Worm (Caenorhabditis elegans) whole organism, L4 larva: ENCODE data around the gene Y94H6A.3.

ENCODE experiments used
- F26F4.8 ChIP-seq: fragments of 200-800 bp; sonication (Bioruptor generic); conservative IDR thresholded peaks from 2 replicates; pipeline ENCODE4 v1.3.6; 2022; ENCODE audit warnings: missing genetic modification characterization, missing compliant biosample characterization
- F37D6.2 ChIP-seq: sonication (generic microtip); optimal IDR thresholded peaks from 2 replicates; lab custom pipeline; 2016; ENCODE audit warnings: mild to moderate bottlenecking, missing genetic modification characterization, missing compliant biosample characterization
- F44E2.7 ChIP-seq: fragments of 200-800 bp; sonication (Bioruptor generic); IDR thresholded peaks from 2 replicates; pipeline ENCODE4 v2.1.2; 2022; ENCODE audit warnings: missing genetic modification characterization, missing compliant biosample characterization
- R02D3.7 ChIP-seq: fragments of 150-350 bp; sonication (generic microtip); optimal IDR thresholded peaks from 3 replicates; lab custom pipeline; 2014; ENCODE audit warnings: missing biosample characterization, missing genetic modification characterization
- T26A8.4 ChIP-seq: fragments of 200-800 bp; sonication (Bioruptor generic); IDR thresholded peaks from 2 replicates; pipeline ENCODE4 v1.3.6; 2022; ENCODE audit warnings: missing genetic modification characterization, missing compliant biosample characterization
- Y105C5A.15 ChIP-seq: fragments of 200-800 bp; sonication (Bioruptor generic); IDR thresholded peaks from 2 replicates; pipeline ENCODE4 v1.3.6; 2022; ENCODE audit warnings: missing genetic modification characterization, missing compliant biosample characterization
- Y75B8A.6 ChIP-seq: fragments of 200-800 bp; sonication (Bioruptor generic); IDR thresholded peaks from 2 replicates; pipeline ENCODE4 v1.3.6; 2022; ENCODE audit warnings: missing genetic modification reagents, missing genetic modification characterization, missing compliant biosample characterization
- ZK337.2 ChIP-seq: fragments of 200-800 bp; sonication (Bioruptor generic); IDR thresholded peaks from 2 replicates; pipeline ENCODE4 v1.3.6; 2022; ENCODE audit warnings: missing genetic modification reagents, missing genetic modification characterization, missing compliant biosample characterization
- aha-1 ChIP-seq: fragments of 150-350 bp; peaks from one replicate; lab custom pipeline; 2014; ENCODE audit warnings: missing biosample characterization, missing genetic modification characterization
- ama-1 ChIP-seq: fragments of 150-350 bp; optimal IDR thresholded peaks from 2 replicates; lab custom pipeline; 2014; ENCODE audit warnings: inconsistent platforms, mixed read lengths
- arid-1 ChIP-seq: fragments of 200-800 bp; sonication (Bioruptor generic); conservative IDR thresholded peaks from 2 replicates; pipeline ENCODE4 v1.3.6; 2022; ENCODE audit warnings: missing genetic modification reagents, missing genetic modification characterization, missing compliant biosample characterization
- ceh-20 ChIP-seq: fragments of 200-800 bp; sonication (Bioruptor generic); IDR thresholded peaks from 2 replicates; pipeline ENCODE4 v1.3.6; 2022; ENCODE audit warnings: missing genetic modification reagents, missing genetic modification characterization, missing compliant biosample characterization
- ceh-28 ChIP-seq: fragments of 150-350 bp; optimal IDR thresholded peaks from 2 replicates; lab custom pipeline; 2014; ENCODE audit warnings: missing biosample characterization, missing genetic modification reagents, missing genetic modification characterization
- ceh-44 ChIP-seq: fragments of 200-800 bp; sonication (Bioruptor generic); IDR thresholded peaks from 2 replicates; pipeline ENCODE4 v1.3.6; 2022; ENCODE audit warnings: missing genetic modification reagents, missing genetic modification characterization, missing compliant biosample characterization
- daf-12 ChIP-seq: fragments of 150-350 bp; optimal IDR thresholded peaks from 2 replicates; lab custom pipeline; 2014; ENCODE audit warnings: missing biosample characterization, missing genetic modification reagents, missing genetic modification characterization
- daf-16 ChIP-seq, 3 experiments: sonication (generic microtip); optimal IDR thresholded peaks; 2 replicates each; lab custom pipeline; 2016 to 2017; ENCODE audit warnings: missing genetic modification characterization in 3 of 3, missing genetic modification reagents in 3 of 3, mild to moderate bottlenecking in 2 of 3, missing compliant biosample characterization in 2 of 3, missing biosample characterization in 1 of 3, moderate library complexity in 1 of 3
- dmd-8 ChIP-seq: fragments of 200-800 bp; sonication (Bioruptor generic); IDR thresholded peaks from 2 replicates; pipeline ENCODE4 v1.3.6; 2022; ENCODE audit warnings: missing genetic modification characterization, missing compliant biosample characterization
- dmd-9 ChIP-seq: fragments of 200-800 bp; sonication (Bioruptor generic); IDR thresholded peaks from 2 replicates; pipeline ENCODE4 v1.3.6; 2022; ENCODE audit warnings: missing genetic modification reagents, missing genetic modification characterization, missing compliant biosample characterization
- dpl-1 ChIP-seq: fragments of 150-350 bp; optimal IDR thresholded peaks from 2 replicates; lab custom pipeline; 2014; ENCODE audit warnings: missing biosample characterization, missing genetic modification reagents, missing genetic modification characterization
- egl-27 ChIP-seq: sonication (generic microtip); optimal IDR thresholded peaks from 3 replicates; lab custom pipeline; 2017; ENCODE audit warnings: missing biosample characterization, missing genetic modification reagents, missing genetic modification characterization
- egl-43 ChIP-seq: fragments of 200-800 bp; sonication (Bioruptor generic); IDR thresholded peaks from 2 replicates; pipeline ENCODE4 v1.3.6; 2022; ENCODE audit warnings: missing genetic modification reagents, missing genetic modification characterization, missing compliant biosample characterization
- fos-1 ChIP-seq: fragments of 150-350 bp; optimal IDR thresholded peaks from 2 replicates; lab custom pipeline; 2014; ENCODE audit warnings: missing biosample characterization, missing genetic modification characterization
- hlh-11 ChIP-seq: fragments of 200-800 bp; sonication (Bioruptor generic); optimal IDR thresholded peaks from 2 replicates; lab custom pipeline; 2018; ENCODE audit warnings: mild to moderate bottlenecking, missing genetic modification characterization, missing compliant biosample characterization
- lim-7 ChIP-seq: fragments of 200-800 bp; sonication (Bioruptor generic); IDR thresholded peaks from 2 replicates; pipeline ENCODE4 v1.3.6; 2022; ENCODE audit warnings: missing genetic modification characterization, missing compliant biosample characterization
- lin-1 ChIP-seq: fragments of 200-800 bp; sonication (Bioruptor generic); IDR thresholded peaks from 2 replicates; pipeline ENCODE4 v1.3.6; 2022; ENCODE audit warnings: missing genetic modification reagents, missing genetic modification characterization, missing compliant biosample characterization
- lin-13 ChIP-seq: fragments of 150-350 bp; optimal IDR thresholded peaks from 2 replicates; lab custom pipeline; 2014; ENCODE audit warnings: missing biosample characterization, missing genetic modification reagents, missing genetic modification characterization
- lin-29 ChIP-seq: fragments of 200-800 bp; sonication (Bioruptor generic); IDR thresholded peaks from 2 replicates; pipeline ENCODE4 v1.3.6; 2022; ENCODE audit warnings: missing genetic modification reagents, missing genetic modification characterization, missing compliant biosample characterization
- lin-38 ChIP-seq: fragments of 200-800 bp; sonication (Bioruptor generic); IDR thresholded peaks from 2 replicates; pipeline ENCODE4 v1.3.6; 2022; ENCODE audit warnings: missing genetic modification reagents, missing genetic modification characterization, missing compliant biosample characterization
- lir-3 ChIP-seq: sonication (generic microtip); optimal IDR thresholded peaks from 2 replicates; lab custom pipeline; 2016; ENCODE audit warnings: mild to moderate bottlenecking, missing genetic modification characterization, missing compliant biosample characterization
- madf-5 ChIP-seq, 2 experiments: fragments of 200-800 bp; sonication (Bioruptor generic); IDR thresholded peaks; 2 replicates each; pipeline ENCODE4 v1.3.6; 2022; ENCODE audit warnings: missing compliant biosample characterization in 2 of 2, missing genetic modification characterization in 2 of 2
- madf-9 ChIP-seq: fragments of 200-800 bp; sonication (Bioruptor generic); conservative IDR thresholded peaks from 2 replicates; pipeline ENCODE4 v1.3.6; 2022; ENCODE audit warnings: missing genetic modification reagents, missing genetic modification characterization, missing compliant biosample characterization
- mep-1 ChIP-seq: fragments of 150-350 bp; sonication (generic microtip); optimal IDR thresholded peaks from 3 replicates; lab custom pipeline; 2014; ENCODE audit warnings: missing biosample characterization, missing genetic modification characterization
- mxl-3 ChIP-seq: fragments of 200-800 bp; sonication (Bioruptor generic); optimal IDR thresholded peaks from 2 replicates; lab custom pipeline; 2018; ENCODE audit warnings: mild to moderate bottlenecking, missing genetic modification characterization, missing compliant biosample characterization
- nhr-102 ChIP-seq: sonication (generic microtip); optimal IDR thresholded peaks from 2 replicates; lab custom pipeline; 2016; ENCODE audit warnings: mild to moderate bottlenecking, missing genetic modification characterization, moderate library complexity, missing compliant biosample characterization
- nhr-6 ChIP-seq: fragments of 150-350 bp; optimal IDR thresholded peaks from 2 replicates; lab custom pipeline; 2014; ENCODE audit warnings: missing biosample characterization, missing genetic modification characterization
- pha-4 ChIP-seq, 2 experiments: fragments of 150-350 bp in 1 of 2; fragments of 200-800 bp in 1 of 2; sonication (Bioruptor generic) in 1 of 2; IDR thresholded peaks in 1 of 2; optimal IDR thresholded peaks in 1 of 2; 2 replicates each; pipeline versions ENCODE4 v1.3.6 to Lab custom; 2014 to 2022; ENCODE audit warnings: missing genetic modification characterization in 2 of 2, missing genetic modification reagents in 2 of 2, missing biosample characterization in 1 of 2, missing compliant biosample characterization in 1 of 2
- sdz-12 ChIP-seq: fragments of 200-800 bp; sonication (Bioruptor generic); optimal IDR thresholded peaks from 2 replicates; lab custom pipeline; 2018; ENCODE audit warnings: mild to moderate bottlenecking, missing genetic modification characterization, missing compliant biosample characterization
- snpc-1.2 ChIP-seq: fragments of 200-800 bp; sonication (Bioruptor generic); IDR thresholded peaks from 2 replicates; pipeline ENCODE4 v1.3.6; 2022; ENCODE audit warnings: missing genetic modification reagents, missing genetic modification characterization, missing compliant biosample characterization
- spr-3 ChIP-seq: fragments of 200-800 bp; sonication (Bioruptor generic); optimal IDR thresholded peaks from 2 replicates; lab custom pipeline; 2018; ENCODE audit warnings: mild to moderate bottlenecking, missing genetic modification characterization, missing compliant biosample characterization
- unc-39 ChIP-seq: sonication (generic microtip); optimal IDR thresholded peaks from 2 replicates; lab custom pipeline; 2017; ENCODE audit warnings: missing biosample characterization, missing genetic modification characterization
- unc-62 ChIP-seq, 3 experiments: fragments of 150-350 bp in 1 of 3; sonication (generic microtip); optimal IDR thresholded peaks in 2 of 3; peaks in 1 of 3; 1 replicate in 1 of 3; 2 replicates in 2 of 3; lab custom pipeline; 2014 to 2017; ENCODE audit warnings: missing biosample characterization in 3 of 3, missing genetic modification characterization in 3 of 3, missing genetic modification reagents in 3 of 3, missing genotype in 1 of 3
- vab-7 ChIP-seq: fragments of 200-800 bp; sonication (Bioruptor generic); IDR thresholded peaks from 2 replicates; pipeline ENCODE4 v1.3.6; 2022; ENCODE audit warnings: missing genetic modification reagents, missing genetic modification characterization, missing compliant biosample characterization
- zfp-2 ChIP-seq: sonication (generic microtip); optimal IDR thresholded peaks from 2 replicates; lab custom pipeline; 2016; ENCODE audit warnings: mild to moderate bottlenecking, missing genetic modification characterization, missing compliant biosample characterization
- ztf-11 ChIP-seq: fragments of 150-350 bp; optimal IDR thresholded peaks from 2 replicates; lab custom pipeline; 2014; ENCODE audit warnings: missing biosample characterization, missing genetic modification characterization

The Y94H6A.3 gene

DNA sequence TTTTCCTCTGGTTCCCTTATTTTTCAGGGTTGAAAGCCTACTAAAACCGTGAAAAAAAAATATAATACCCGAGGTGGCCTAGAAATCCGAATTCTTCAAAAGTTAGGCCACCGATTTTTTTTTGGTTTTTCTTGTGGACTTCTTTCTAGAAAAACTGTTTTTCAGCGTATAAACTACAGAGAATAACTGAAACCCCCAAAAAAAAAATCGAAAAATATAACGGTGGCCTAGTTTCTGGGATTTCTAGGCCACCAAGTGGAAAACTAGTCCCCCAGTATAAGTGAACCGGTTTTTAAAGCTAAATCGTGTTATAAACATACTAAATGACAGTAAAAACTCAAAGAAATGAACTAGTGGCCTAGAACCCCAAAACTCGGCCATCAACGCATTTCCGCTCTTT lies 29.4 kb downstream of the Y94H6A.3 start:
- TF ChIP-seq arid-1 (GFP tag; lab: Robert Waterston, UW) (no peak), madf-9 (no peak), aha-1 (tag; lab: Kevin White, UChicago) (peak; percentile 86), unc-62 (GFP tag; optimal IDR thresholded peaks at IDR 0.05 in 1 of 2; lab: Kevin White, UChicago) (peak in 1 of 2 experiments; percentile 81), unc-62 (tag; optimal IDR thresholded peaks at IDR 0.05; lab: Kevin White, UChicago) (no peak)

DNA sequence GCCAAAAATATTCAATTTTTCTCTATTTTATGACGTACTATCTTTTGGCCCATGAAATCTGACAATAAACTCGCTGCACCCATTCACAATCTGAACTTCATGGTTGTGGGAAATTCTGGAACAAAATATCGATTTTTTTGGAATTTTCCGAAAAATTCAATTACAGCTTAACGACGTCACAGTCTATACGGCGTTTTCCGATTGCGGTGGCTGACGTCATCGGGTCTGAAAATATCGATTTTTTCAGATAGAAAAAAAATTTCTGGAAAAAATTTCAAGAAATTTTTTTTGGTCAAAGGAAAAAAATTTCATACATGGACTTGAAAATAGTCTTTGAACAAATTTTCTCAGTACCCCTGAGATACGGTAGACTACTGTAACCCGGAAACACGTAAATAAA lies 30.7 kb downstream of the Y94H6A.3 start, which contains the start of gene ubc-8:
Gene ubc-8, minus strand, starts transcription at position 227 of the 400 bp plus-strand sequence.
- TF ChIP-seq spr-3 (GFP tag; lab: Kevin White, UChicago): no peak
- no peak for TF ChIP-seq egl-43 (GFP tag; lab: Robert Waterston, UW)
- no peak for TF ChIP-seq R02D3.7 (tag; lab: Kevin White, UChicago)
- no peak for TF ChIP-seq ztf-11 (tag; lab: Kevin White, UChicago)
- no peak for TF ChIP-seq F44E2.7
- no peak for TF ChIP-seq nhr-6 (tag; lab: Kevin White, UChicago)
- TF ChIP-seq ceh-28: peak; percentile 50
- no peak for TF ChIP-seq fos-1 (tag; lab: Kevin White, UChicago)
- no peak for TF ChIP-seq sdz-12 (GFP tag; lab: Kevin White, UChicago)
- 0 out of 2 replicates have a peak, but pooled peaks have one; percentile 49 for TF ChIP-seq Y75B8A.6
- peak; percentile 96 for TF ChIP-seq aha-1 (tag; lab: Kevin White, UChicago)
- no peak for TF ChIP-seq lir-3
- TF ChIP-seq ZK337.2 (GFP tag; lab: Robert Waterston, UW): no peak
- TF ChIP-seq madf-5 (GFP tag; IDR thresholded peaks at IDR 0.05; lab: Robert Waterston, UW): no peak
- TF ChIP-seq Y105C5A.15: no peak
- TF ChIP-seq hlh-11: no peak
- peak in 1 of 2 experiments; percentile 50 for TF ChIP-seq unc-62 (GFP tag; optimal IDR thresholded peaks at IDR 0.05 in 1 of 2; lab: Kevin White, UChicago)
- no peak for TF ChIP-seq unc-62 (tag; optimal IDR thresholded peaks at IDR 0.05; lab: Kevin White, UChicago)
- no peak for TF ChIP-seq snpc-1.2 (GFP tag; lab: Robert Waterston, UW)
- no peak for TF ChIP-seq lin-1 (GFP tag; lab: Robert Waterston, UW)
- TF ChIP-seq mep-1 (tag; lab: Kevin White, UChicago): no peak
- no peak for TF ChIP-seq egl-27 (tag; lab: Kevin White, UChicago)
- TF ChIP-seq unc-39 (tag; lab: Kevin White, UChicago): no peak
- no peak for TF ChIP-seq lin-38
- no peak for TF ChIP-seq nhr-102 (tag; lab: Kevin White, UChicago)
- no peak for TF ChIP-seq lin-29 (GFP tag; lab: Robert Waterston, UW)
- no peak for TF ChIP-seq T26A8.4
- TF ChIP-seq F26F4.8 (GFP tag; lab: Robert Waterston, UW): no peak

DNA sequence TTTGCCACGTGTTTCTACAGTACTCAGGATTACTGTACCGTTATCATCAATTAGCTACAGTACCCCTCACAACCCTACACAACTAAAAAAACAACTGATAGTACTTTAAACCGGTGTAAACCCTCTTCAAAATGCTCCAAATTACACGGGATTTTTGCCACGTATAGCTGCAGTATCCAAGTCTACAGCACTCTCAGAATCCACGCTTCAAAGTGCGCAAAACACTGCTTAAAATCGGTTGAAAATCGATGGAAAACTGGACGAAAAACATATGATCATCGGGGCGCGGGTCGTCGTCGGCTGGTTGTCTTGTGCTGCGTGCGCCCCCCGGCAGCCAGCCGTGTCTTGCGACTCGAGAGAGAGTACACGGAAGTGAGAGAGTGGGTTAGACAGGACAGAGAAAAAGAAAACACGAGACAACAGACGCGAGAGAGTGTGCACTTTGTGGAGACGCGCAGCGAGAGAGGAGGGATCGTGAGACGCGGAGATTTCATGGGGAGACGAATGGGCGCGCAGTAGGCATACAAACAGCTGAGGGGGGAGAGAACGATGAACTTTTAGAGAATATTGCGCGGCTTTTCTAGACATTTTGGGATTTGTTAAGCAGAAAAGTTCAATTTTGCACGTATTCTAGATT lies 32.1 kb downstream of the Y94H6A.3 start:
- TF ChIP-seq ama-1 (peak; percentile 93), mxl-3 (peak; percentile 86), pha-4 (GFP tag; IDR thresholded peaks at IDR 0.05; lab: Robert Waterston, UW) (peak; percentile 46), pha-4 (tag; optimal IDR thresholded peaks at IDR 0.05; lab: Kevin White, UChicago) (no peak), dmd-8 (no peak), unc-62 (GFP tag; optimal IDR thresholded peaks at IDR 0.05 in 1 of 2; lab: Kevin White, UChicago) (peak in 1 of 2 experiments; percentile 64), unc-62 (tag; optimal IDR thresholded peaks at IDR 0.05; lab: Kevin White, UChicago) (no peak), vab-7 (GFP tag; lab: Robert Waterston, UW) (peak; percentile 40; the same call in 1 of the 2 replicates), lin-29 (GFP tag; lab: Robert Waterston, UW) (no peak), lin-13 (GFP tag; lab: Kevin White, UChicago) (peak; percentile 82), egl-27 (tag; lab: Kevin White, UChicago) (no peak), daf-16 (GFP tag; optimal IDR thresholded peaks at IDR 0.05; lab: Kevin White, UChicago) (peak; percentile 17 to 43), daf-16 (tag; optimal IDR thresholded peaks at IDR 0.05; lab: Kevin White, UChicago) (peak; percentile 86), ceh-44 (GFP tag; lab: Robert Waterston, UW) (0 out of 2 replicates have a peak, but pooled peaks have one; percentile 44), F37D6.2 (tag; lab: Kevin White, UChicago) (peak; percentile 60), hlh-11 (peak; percentile 99), ceh-20 (GFP tag; lab: Robert Waterston, UW) (peak; percentile 79), nhr-6 (tag; lab: Kevin White, UChicago) (peak; percentile 83), lim-7 (GFP tag; lab: Robert Waterston, UW) (0 out of 2 replicates have a peak, but pooled peaks have one; percentile 41), snpc-1.2 (GFP tag; lab: Robert Waterston, UW) (no peak), dmd-9 (GFP tag; lab: Robert Waterston, UW) (0 out of 2 replicates have a peak, but pooled peaks have one; percentile 10), dpl-1 (peak; percentile 59), lin-1 (GFP tag; lab: Robert Waterston, UW) (peak; percentile 59; the same call in 1 of the 2 replicates), zfp-2 (tag; lab: Kevin White, UChicago) (peak; percentile 23), daf-12 (tag; lab: Kevin White, UChicago) (no peak), nhr-102 (tag; lab: Kevin White, UChicago) (peak; percentile 53)
